Fruit fly (Drosophila melanogaster) whole organism, embryonic: ENCODE data around the gene CG33939.

Experiments
- Aef1 ChIP-seq: fragments of 200-800 bp; sonication (Bioruptor generic); IDR thresholded peaks from 3 replicates; pipeline ENCODE4 v1.3.6; 2022; ENCODE audit warnings: missing biosample characterization, missing genetic modification characterization
- Awh ChIP-seq: fragments of 200-800 bp; sonication (Bioruptor generic); IDR thresholded peaks from 2 replicates; pipeline ENCODE4, ENCODE4 v1.3.6; 2022; ENCODE audit warnings: missing biosample characterization, missing genetic modification characterization
- CG10267 ChIP-seq: fragments of 200-800 bp; sonication (Bioruptor generic); optimal IDR thresholded peaks from 2 replicates; lab custom pipeline; 2018; ENCODE audit warnings: missing biosample characterization, mild to moderate bottlenecking, missing genetic modification characterization, moderate library complexity
- CG10565 ChIP-seq: fragments of 200-800 bp; sonication (Bioruptor generic); optimal IDR thresholded peaks from 3 replicates; lab custom pipeline; 2016; ENCODE audit warnings: missing biosample characterization, mild to moderate bottlenecking, missing genetic modification characterization
- CG10979 ChIP-seq: fragments of 200-800 bp; sonication (Bioruptor generic); optimal IDR thresholded peaks from 2 replicates; lab custom pipeline; 2018; ENCODE audit warnings: missing biosample characterization, mild to moderate bottlenecking, missing genetic modification characterization, moderate library complexity
- CG11504 ChIP-seq: fragments of 200-800 bp; sonication (Bioruptor generic); optimal IDR thresholded peaks from 3 replicates; lab custom pipeline; 2019; ENCODE audit warnings: missing biosample characterization, mild to moderate bottlenecking, missing genetic modification characterization, moderate library complexity
- CG12659 ChIP-seq: fragments of 200-800 bp; sonication (Bioruptor generic); optimal IDR thresholded peaks from 3 replicates; lab custom pipeline; 2017; ENCODE audit warnings: mild to moderate bottlenecking, missing biosample characterization, missing genetic modification reagents, missing genetic modification characterization
- CG12769 ChIP-seq: fragments of 200-800 bp; sonication (Bioruptor generic); optimal IDR thresholded peaks from 2 replicates; lab custom pipeline; 2019; ENCODE audit warnings: missing biosample characterization, mild to moderate bottlenecking, missing genetic modification characterization, moderate library complexity
- CG12942 ChIP-seq: fragments of 200-800 bp; sonication (Bioruptor generic); optimal IDR thresholded peaks from 3 replicates; lab custom pipeline; 2016; ENCODE audit warnings: missing biosample characterization, missing genetic modification characterization
- CG14050 ChIP-seq: fragments of 200-800 bp; sonication (Bioruptor generic); IDR thresholded peaks from 3 replicates; pipeline ENCODE4 v1.3.6; 2022; ENCODE audit warnings: missing biosample characterization, missing genetic modification characterization
- CG1647 ChIP-seq: fragments of 200-800 bp; sonication (Bioruptor generic); optimal IDR thresholded peaks from 3 replicates; lab custom pipeline; 2016; ENCODE audit warnings: missing biosample characterization, missing genetic modification characterization
- CG17328 ChIP-seq: fragments of 200-800 bp; sonication (Bioruptor generic); IDR thresholded peaks from 2 replicates; pipeline ENCODE4 v1.3.6; 2022; ENCODE audit warnings: missing biosample characterization, missing genetic modification characterization
- CG17361 ChIP-seq: fragments of 200-800 bp; sonication (Bioruptor generic); IDR thresholded peaks from 3 replicates; pipeline ENCODE4 v1.3.6; 2022; ENCODE audit warnings: missing biosample characterization, missing genetic modification characterization
- CG1792 ChIP-seq: fragments of 200-800 bp; sonication (Bioruptor generic); optimal IDR thresholded peaks from 2 replicates; lab custom pipeline; 2016; ENCODE audit warnings: missing biosample characterization, missing genetic modification characterization
- CG18619 ChIP-seq: fragments of 200-800 bp; sonication (Bioruptor generic); optimal IDR thresholded peaks from 3 replicates; lab custom pipeline; 2017; ENCODE audit warnings: missing biosample characterization, mild to moderate bottlenecking, missing genetic modification characterization
- CG3407 ChIP-seq: fragments of 200-800 bp; sonication (Bioruptor generic); optimal IDR thresholded peaks from 2 replicates; lab custom pipeline; 2018; ENCODE audit warnings: missing biosample characterization, mild to moderate bottlenecking, missing genetic modification characterization
- CG5180 ChIP-seq: fragments of 200-800 bp; sonication (Bioruptor generic); optimal IDR thresholded peaks from 3 replicates; lab custom pipeline; 2017; ENCODE audit warnings: missing biosample characterization, missing genetic modification characterization, mild to moderate bottlenecking, moderate library complexity, missing genetic modification reagents
- CG6813 ChIP-seq: fragments of 200-800 bp; sonication (Bioruptor generic); optimal IDR thresholded peaks from 2 replicates; lab custom pipeline; 2017; ENCODE audit warnings: missing biosample characterization, missing genetic modification characterization, mild to moderate bottlenecking, moderate library complexity, missing genetic modification reagents
- CG7556 ChIP-seq: fragments of 200-800 bp; sonication (Bioruptor generic); optimal IDR thresholded peaks from 2 replicates; lab custom pipeline; 2017; ENCODE audit warnings: missing biosample characterization, mild to moderate bottlenecking, missing genetic modification characterization
- CG7963 ChIP-seq: fragments of 200-800 bp; sonication (Bioruptor generic); IDR thresholded peaks from 3 replicates; pipeline ENCODE4 v1.3.6; 2022; ENCODE audit warnings: missing biosample characterization, missing genetic modification characterization; ENCODE audit not compliant: partially characterized antibody
- CG8359 ChIP-seq: fragments of 200-800 bp; sonication (Bioruptor generic); optimal IDR thresholded peaks from 2 replicates; lab custom pipeline; 2017; ENCODE audit warnings: missing biosample characterization, mild to moderate bottlenecking, missing genetic modification characterization, borderline replicate concordance
- CG9609 ChIP-seq: fragments of 200-800 bp; sonication (Bioruptor generic); optimal IDR thresholded peaks from 3 replicates; lab custom pipeline; 2016; ENCODE audit warnings: missing biosample characterization, missing genetic modification characterization
- CHES-1-like ChIP-seq: fragments of 200-800 bp; sonication (Bioruptor generic); optimal IDR thresholded peaks from 2 replicates; lab custom pipeline; 2016; ENCODE audit warnings: missing biosample characterization, missing genetic modification characterization
- Doc3 ChIP-seq: fragments of 200-800 bp; sonication (Bioruptor generic); IDR thresholded peaks from 3 replicates; pipeline ENCODE4 v1.3.6; 2022; ENCODE audit warnings: missing biosample characterization, missing genetic modification characterization; ENCODE audit not compliant: partially characterized antibody
- GATAe ChIP-seq: fragments of 200-800 bp; sonication (Bioruptor generic); conservative IDR thresholded peaks from 2 replicates; pipeline ENCODE4 v1.3.6; 2022; ENCODE audit warnings: missing biosample characterization, missing genetic modification characterization
- HmgD ChIP-seq: fragments of 200-800 bp; sonication (Bioruptor generic); optimal IDR thresholded peaks from 3 replicates; lab custom pipeline; 2016; ENCODE audit warnings: missing biosample characterization, missing genetic modification characterization
- Mad ChIP-seq: fragments of 200-800 bp; sonication (Bioruptor generic); optimal IDR thresholded peaks from 2 replicates; lab custom pipeline; 2016; ENCODE audit warnings: missing biosample characterization, missing genetic modification characterization
- Med ChIP-seq: fragments of 200-800 bp; sonication (Bioruptor generic); peaks from one replicate; lab custom pipeline; 2016; ENCODE audit warnings: missing biosample characterization, missing genetic modification characterization, mild to moderate bottlenecking, inconsistent platforms, moderate library complexity
- Mes4 ChIP-seq: fragments of 200-800 bp; sonication (Bioruptor generic); optimal IDR thresholded peaks from 2 replicates; lab custom pipeline; 2016; ENCODE audit warnings: missing biosample characterization, missing genetic modification characterization
- Nf-YB ChIP-seq: fragments of 200-800 bp; sonication (Bioruptor generic); optimal IDR thresholded peaks from 3 replicates; lab custom pipeline; 2019; ENCODE audit warnings: missing biosample characterization, mild to moderate bottlenecking, missing genetic modification characterization, moderate library complexity
- Oli ChIP-seq: fragments of 200-800 bp; sonication (Bioruptor generic); optimal IDR thresholded peaks from 2 replicates; lab custom pipeline; 2018; ENCODE audit warnings: missing biosample characterization, mild to moderate bottlenecking, missing genetic modification characterization, moderate library complexity
- Opbp ChIP-seq: fragments of 200-800 bp; sonication (Bioruptor generic); IDR thresholded peaks from 3 replicates; pipeline ENCODE4 v1.3.6; 2022; ENCODE audit warnings: missing biosample characterization, missing genetic modification characterization; ENCODE audit not compliant: partially characterized antibody
- Xrp1 ChIP-seq: fragments of 200-800 bp; sonication (Bioruptor generic); IDR thresholded peaks from 2 replicates; pipeline ENCODE4 v1.3.6; 2022; ENCODE audit warnings: missing biosample characterization, missing genetic modification characterization
- aop ChIP-seq: fragments of 200-800 bp; sonication (Bioruptor generic); IDR thresholded peaks from 2 replicates; pipeline ENCODE4 v1.3.6; 2022; ENCODE audit warnings: missing biosample characterization, missing genetic modification characterization
- bsh ChIP-seq, 2 experiments: fragments of 200-800 bp; sonication (Bioruptor generic); optimal IDR thresholded peaks; 2 replicates each; lab custom pipeline; 2017 to 2018; ENCODE audit warnings: mild to moderate bottlenecking in 2 of 2, missing biosample characterization in 2 of 2, missing genetic modification characterization in 2 of 2, moderate library complexity in 1 of 2
- ci ChIP-seq: fragments of 200-800 bp; sonication (Bioruptor generic); IDR thresholded peaks from 3 replicates; pipeline ENCODE4 v1.3.6; 2022; ENCODE audit warnings: missing biosample characterization, missing genetic modification characterization
- fru ChIP-seq: fragments of >200 bp; optimal IDR thresholded peaks from 2 replicates; lab custom pipeline; 2017
- grn ChIP-seq: fragments of 200-800 bp; sonication (Bioruptor generic); optimal IDR thresholded peaks from 3 replicates; lab custom pipeline; 2017; ENCODE audit warnings: missing biosample characterization, missing genetic modification characterization
- gsb-n ChIP-seq: fragments of 200-800 bp; sonication (Bioruptor generic); optimal IDR thresholded peaks from 3 replicates; lab custom pipeline; 2018; ENCODE audit warnings: missing biosample characterization, mild to moderate bottlenecking, missing genetic modification characterization
- hb ChIP-seq: fragments of 200-800 bp; sonication (Bioruptor generic); IDR thresholded peaks from 3 replicates; pipeline ENCODE4 v1.3.6; 2022; ENCODE audit warnings: missing biosample characterization, missing genetic modification characterization; ENCODE audit not compliant: partially characterized antibody
- jing ChIP-seq: fragments of 200-800 bp; sonication (Bioruptor generic); optimal IDR thresholded peaks from 2 replicates; lab custom pipeline; 2018; ENCODE audit warnings: missing biosample characterization, mild to moderate bottlenecking, missing genetic modification characterization
- jumu ChIP-seq: fragments of 200-800 bp; sonication (Bioruptor generic); optimal IDR thresholded peaks from 3 replicates; lab custom pipeline; 2016; ENCODE audit warnings: missing biosample characterization, missing genetic modification characterization
- nom ChIP-seq: fragments of 200-800 bp; sonication (Bioruptor generic); optimal IDR thresholded peaks from 2 replicates; lab custom pipeline; 2017; ENCODE audit warnings: missing biosample characterization, missing genetic modification characterization, mild to moderate bottlenecking, moderate library complexity, missing genetic modification reagents
- org-1 ChIP-seq: fragments of 200-800 bp; sonication (Bioruptor generic); optimal IDR thresholded peaks from 2 replicates; lab custom pipeline; 2017; ENCODE audit warnings: missing biosample characterization, missing genetic modification characterization
- otp ChIP-seq: fragments of 200-800 bp; sonication (Bioruptor generic); IDR thresholded peaks from 3 replicates; pipeline ENCODE4, ENCODE4 v1.3.6; 2022; ENCODE audit warnings: missing biosample characterization, missing genetic modification characterization
- ranshi ChIP-seq: fragments of 200-800 bp; sonication (Bioruptor generic); IDR thresholded peaks from 2 replicates; pipeline ENCODE4 v1.3.6; 2022; ENCODE audit warnings: missing biosample characterization, missing genetic modification characterization
- scrt ChIP-seq: fragments of 200-800 bp; sonication (Bioruptor generic); optimal IDR thresholded peaks from 2 replicates; lab custom pipeline; 2018; ENCODE audit warnings: missing biosample characterization, mild to moderate bottlenecking, missing genetic modification characterization, moderate library complexity
- sens ChIP-seq: fragments of 200-800 bp; sonication (Bioruptor generic); peaks from one replicate; lab custom pipeline; 2016; ENCODE audit warnings: missing biosample characterization, missing genetic modification characterization
- tx ChIP-seq: fragments of 200-800 bp; sonication (Bioruptor generic); optimal IDR thresholded peaks from 2 replicates; lab custom pipeline; 2016; ENCODE audit warnings: missing biosample characterization, missing genetic modification characterization
- wor ChIP-seq: fragments of 200-800 bp; sonication (Bioruptor generic); IDR thresholded peaks from 2 replicates; pipeline ENCODE4 v1.3.6; 2022; ENCODE audit warnings: missing biosample characterization, missing genetic modification characterization

CG33939 gene

DNA sequence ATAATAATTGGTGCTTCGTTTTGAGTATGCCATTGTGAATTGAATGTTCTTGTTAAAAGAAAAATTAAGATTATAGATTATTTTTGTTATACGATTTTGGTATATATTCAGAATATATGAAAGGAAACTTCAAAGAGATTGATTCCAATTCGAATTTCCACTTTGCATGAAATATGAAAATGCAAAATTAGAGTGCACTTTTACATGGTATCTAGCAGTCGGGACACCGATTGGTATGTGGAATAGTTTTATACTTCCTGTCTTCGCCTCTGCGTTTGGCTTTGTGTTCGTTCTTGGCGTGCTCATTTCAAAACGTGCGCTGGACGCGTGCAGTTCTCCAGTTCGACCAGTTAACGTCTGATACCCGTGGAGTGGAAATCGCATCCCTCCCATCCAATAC lies 8.4 kb upstream of the CG33939 start, which contains the start of gene CG33253 (continued):
- TF ChIP-seq scrt (GFP tag; lab: Kevin White, UChicago) (no peak), Doc3 (no peak), CG12942 (GFP tag; lab: Kevin White, UChicago) (no peak), CG10267 (tag; lab: Kevin White, UChicago) (peak; percentile 1), HmgD (GFP tag; lab: Kevin White, UChicago) (no peak), CG1792 (GFP tag; lab: Kevin White, UChicago) (no peak), CG6813 (GFP tag; lab: Kevin White, UChicago) (no peak), GATAe (no peak), CG8359 (no peak), CG10979 (tag; lab: Kevin White, UChicago) (peak; percentile 11), Mad (GFP tag; lab: Kevin White, UChicago) (no peak), CG10565 (GFP tag; lab: Kevin White, UChicago) (no peak), CG11504 (tag; lab: Kevin White, UChicago) (no peak), Mes4 (GFP tag; lab: Kevin White, UChicago) (no peak), gsb-n (tag; lab: Kevin White, UChicago) (no peak), CG7556 (GFP tag; lab: Kevin White, UChicago) (peak; percentile 17), Opbp (no peak), fru (lab: Kevin White, UChicago) (no peak), CHES-1-like (GFP tag; lab: Kevin White, UChicago) (no peak), Aef1 (no peak), Awh (GFP tag; lab: Robert Waterston, UW) (no peak), aop (GFP tag; lab: Robert Waterston, UW) (no peak), Oli (no peak)
- TF ChIP-seq, all 482 proteins: peak for 12

DNA sequence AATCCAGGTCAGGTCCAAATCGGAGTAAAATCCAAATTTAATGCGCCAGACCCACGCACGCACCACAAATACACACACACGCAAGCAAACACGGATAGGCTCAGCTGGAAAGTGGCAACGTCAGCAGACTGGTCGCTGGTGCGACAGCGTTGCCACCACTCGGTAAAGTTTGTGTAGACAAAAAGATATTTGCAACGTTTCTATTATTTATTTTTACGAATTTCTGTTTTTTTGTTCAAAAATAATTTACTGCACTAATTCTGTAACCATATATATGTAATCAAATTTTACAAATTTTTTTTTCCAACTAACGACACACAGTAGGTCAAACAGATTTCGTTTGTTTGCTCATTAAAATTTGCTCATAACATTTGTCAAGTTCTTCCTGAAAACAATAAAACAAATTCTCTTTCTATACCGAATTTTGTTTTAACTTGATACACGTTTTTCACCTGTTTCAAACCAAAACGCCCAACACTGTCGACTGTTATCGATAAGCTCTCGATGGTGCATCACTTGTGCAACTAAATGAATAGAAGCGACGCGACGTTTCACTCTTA lies 5.1 kb upstream of the CG33939 start, which contains the start of the genes CG7556 and CG7453:
CG7556 (minus strand) TSS at position 135 of the 560 bp plus-strand sequence.
CG7453 (plus strand) TSS at position 478 of the 560 bp plus-strand sequence.
- 0 out of 2 replicates have a peak, but pooled peaks have one; percentile 27 for TF ChIP-seq CG17328 (GFP tag; lab: Robert Waterston, UW)
- peak; percentile 4 for TF ChIP-seq CG5180 (GFP tag; lab: Kevin White, UChicago)
- peak; percentile 35 for TF ChIP-seq CG3407 (GFP tag; lab: Kevin White, UChicago)
- no peak for TF ChIP-seq otp (GFP tag; lab: Robert Waterston, UW)
- TF ChIP-seq jumu (GFP tag; lab: Kevin White, UChicago), result peak; percentile 75
- peak; percentile 64 for TF ChIP-seq CG18619
- TF ChIP-seq CG9609 (GFP tag; lab: Kevin White, UChicago), result peak; percentile 77
- peak; percentile 84; the same call in 2 of the 3 replicates for TF ChIP-seq CG17361 (GFP tag; lab: Robert Waterston, UW)
- peak; percentile 22 for TF ChIP-seq org-1 (GFP tag; lab: Kevin White, UChicago)
- TF ChIP-seq tx (GFP tag; lab: Kevin White, UChicago), result peak; percentile 82
- peak; percentile 67 for TF ChIP-seq Xrp1
- peak in 1 of 2 experiments; percentile 64 for TF ChIP-seq bsh (GFP tag; optimal IDR thresholded peaks at IDR 0.05; lab: Kevin White, UChicago)
- no peak; the same call in 2 of the 3 replicates for TF ChIP-seq ci (GFP tag; lab: Robert Waterston, UW)
- TF ChIP-seq wor (GFP tag; lab: Robert Waterston, UW), result peak; percentile 54; the same call in 1 of the 2 replicates
- peak; percentile 15 for TF ChIP-seq nom
- peak; percentile 90 for TF ChIP-seq Med
- no peak for TF ChIP-seq CG12769 (tag; lab: Kevin White, UChicago)
- peak; percentile 48 for TF ChIP-seq CG1647
- TF ChIP-seq hb, result no peak
- no peak; the same call in 2 of the 3 replicates for TF ChIP-seq CG14050 (GFP tag; lab: Robert Waterston, UW)
- no peak for TF ChIP-seq aop (GFP tag; lab: Robert Waterston, UW)
- TF ChIP-seq CG7963 (GFP tag; lab: Robert Waterston, UW), result no peak
- TF ChIP-seq ranshi, result peak; percentile 62; the same call in 1 of the 2 replicates
- TF ChIP-seq sens (GFP tag; lab: Kevin White, UChicago), result peak; percentile 96
- TF ChIP-seq CG12659 (GFP tag; lab: Kevin White, UChicago), result peak; percentile 78
- peak; percentile 51 for TF ChIP-seq Nf-YB
- peak; percentile 32 for TF ChIP-seq jing
- peak; percentile 2 for TF ChIP-seq grn (GFP tag; lab: Kevin White, UChicago)
